Fruit fly (Drosophila melanogaster): ENCODE data around the gene CG10973.

CG10973 gene

DNA sequence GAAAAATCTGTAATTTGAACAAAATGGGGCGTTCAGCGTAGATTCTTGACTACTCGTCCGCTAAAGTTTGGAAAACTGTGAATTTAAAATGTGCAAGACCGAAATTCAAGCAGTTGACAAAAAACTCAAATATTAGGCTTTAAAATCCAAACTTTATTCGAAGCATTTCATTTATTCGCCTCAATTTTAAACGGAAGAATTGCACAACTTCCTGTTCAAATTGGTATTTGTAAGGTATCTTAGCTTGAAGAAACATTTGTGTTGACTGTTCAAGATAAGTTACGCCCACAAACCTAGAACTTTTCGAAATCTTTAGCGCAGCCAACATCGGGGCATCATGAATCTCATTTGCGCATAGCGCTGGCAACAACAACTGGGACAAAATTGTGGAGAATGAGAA is 24.0 kb upstream of the CG10973 start, which contains the start of gene CG32106:
Gene CG32106, minus strand, starts transcription at position 101 of the 400 bp plus-strand sequence.
- TF ChIP-seq Myc (optimal IDR thresholded peaks at IDR 0.05) (no peak), ey (GFP tag; optimal IDR thresholded peaks at IDR 0.05) (no peak), brk (GFP tag; optimal IDR thresholded peaks at IDR 0.05) (no peak), GATAd (GFP tag; optimal IDR thresholded peaks at IDR 0.05) (no peak), dsf (GFP tag; optimal IDR thresholded peaks at IDR 0.05; ENCODE audit: borderline replicate concordance) (no peak), CrebA (GFP tag; optimal IDR thresholded peaks at IDR 0.05; ENCODE audit: borderline replicate concordance) (no peak), CG9705 (GFP tag; optimal IDR thresholded peaks at IDR 0.05) (no peak), dl (GFP tag; optimal IDR thresholded peaks at IDR 0.05; ENCODE audit: insufficient read depth in 1 of 2, partially characterized antibody in 2 of 2) (no peak), Rel (GFP tag; optimal IDR thresholded peaks at IDR 0.05) (no peak), Rel (tag; optimal IDR thresholded peaks at IDR 0.05) (no peak), tai (GFP tag; optimal IDR thresholded peaks at IDR 0.05) (no peak), jim (GFP tag; optimal IDR thresholded peaks at IDR 0.05) (no peak), h (GFP tag; optimal IDR thresholded peaks at IDR 0.05) (no peak), pan (optimal IDR thresholded peaks at IDR 0.05) (no peak)

DNA sequence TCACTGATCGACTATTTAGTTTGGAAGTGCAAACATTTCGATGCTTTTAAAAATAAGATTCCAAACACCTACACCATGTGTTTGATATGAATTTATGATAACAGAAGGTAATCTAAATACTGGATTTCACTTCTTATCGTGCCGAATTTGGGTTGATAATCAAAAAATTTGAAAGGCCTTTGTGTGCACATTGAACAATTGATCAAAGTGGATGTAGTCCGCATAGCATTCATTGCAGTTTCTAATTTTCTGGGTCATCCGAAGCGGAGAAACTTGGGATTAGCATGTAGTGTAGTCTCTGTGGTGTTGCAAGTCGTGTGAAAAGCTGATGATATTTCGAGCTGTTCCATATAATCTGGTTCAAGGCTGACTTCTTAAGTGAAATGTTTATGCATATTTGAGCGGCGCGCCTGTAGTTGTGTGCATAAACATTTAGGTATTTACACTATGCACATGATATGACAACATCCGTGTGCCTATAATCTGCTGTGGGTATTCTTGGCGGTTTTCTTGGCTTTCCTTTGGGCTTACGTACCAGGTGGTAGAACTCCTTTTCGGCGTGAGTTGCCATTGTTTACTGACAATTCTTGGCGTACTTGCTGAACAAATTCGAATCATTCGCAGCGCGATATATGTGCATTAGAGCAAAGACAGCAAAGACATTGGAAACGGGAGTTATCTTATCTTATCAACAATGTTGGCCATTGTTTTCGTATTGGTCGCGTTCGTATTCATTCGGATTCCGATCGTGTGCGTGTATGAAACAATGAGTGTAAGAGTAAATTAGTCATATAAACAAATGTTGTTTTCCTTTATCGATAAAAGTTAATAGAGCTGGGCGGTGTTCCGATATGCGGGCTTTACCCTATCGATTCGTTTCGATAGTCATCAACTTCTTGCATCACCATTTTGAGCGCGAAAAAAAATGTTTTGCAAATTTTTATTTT is 18.4 kb upstream of the CG10973 start, which contains the start of gene Hip1:
Gene Hip1, minus strand, starts transcription at position 834 of the 947 bp plus-strand sequence.
- TF ChIP-seq psq (GFP tag; optimal IDR thresholded peaks at IDR 0.05) = no peak
- no peak for TF ChIP-seq usp (GFP tag; optimal IDR thresholded peaks at IDR 0.05)
- no peak for TF ChIP-seq dsf (GFP tag; optimal IDR thresholded peaks at IDR 0.05; ENCODE audit: borderline replicate concordance)
- peak; percentile 80 for TF ChIP-seq Hr83 (GFP tag; optimal IDR thresholded peaks at IDR 0.05; ENCODE audit: poor library complexity, severe bottlenecking)
- TF ChIP-seq GATAd (GFP tag; optimal IDR thresholded peaks at IDR 0.05) = no peak
- no peak for TF ChIP-seq foxo (GFP tag; optimal IDR thresholded peaks at IDR 0.05)
- no peak for TF ChIP-seq fru (GFP tag; optimal IDR thresholded peaks at IDR 0.05)
- no peak for TF ChIP-seq Abd-B (GFP tag; optimal IDR thresholded peaks at IDR 0.05)
- no peak for TF ChIP-seq CG32264 (GFP tag; optimal IDR thresholded peaks at IDR 0.05)
- no peak for TF ChIP-seq HLH106 (tag; optimal IDR thresholded peaks at IDR 0.05)
- TF ChIP-seq tai (GFP tag; optimal IDR thresholded peaks at IDR 0.05) = peak; percentile 55
- TF ChIP-seq Jra (GFP tag; optimal IDR thresholded peaks at IDR 0.05) = peak; percentile 42

DNA sequence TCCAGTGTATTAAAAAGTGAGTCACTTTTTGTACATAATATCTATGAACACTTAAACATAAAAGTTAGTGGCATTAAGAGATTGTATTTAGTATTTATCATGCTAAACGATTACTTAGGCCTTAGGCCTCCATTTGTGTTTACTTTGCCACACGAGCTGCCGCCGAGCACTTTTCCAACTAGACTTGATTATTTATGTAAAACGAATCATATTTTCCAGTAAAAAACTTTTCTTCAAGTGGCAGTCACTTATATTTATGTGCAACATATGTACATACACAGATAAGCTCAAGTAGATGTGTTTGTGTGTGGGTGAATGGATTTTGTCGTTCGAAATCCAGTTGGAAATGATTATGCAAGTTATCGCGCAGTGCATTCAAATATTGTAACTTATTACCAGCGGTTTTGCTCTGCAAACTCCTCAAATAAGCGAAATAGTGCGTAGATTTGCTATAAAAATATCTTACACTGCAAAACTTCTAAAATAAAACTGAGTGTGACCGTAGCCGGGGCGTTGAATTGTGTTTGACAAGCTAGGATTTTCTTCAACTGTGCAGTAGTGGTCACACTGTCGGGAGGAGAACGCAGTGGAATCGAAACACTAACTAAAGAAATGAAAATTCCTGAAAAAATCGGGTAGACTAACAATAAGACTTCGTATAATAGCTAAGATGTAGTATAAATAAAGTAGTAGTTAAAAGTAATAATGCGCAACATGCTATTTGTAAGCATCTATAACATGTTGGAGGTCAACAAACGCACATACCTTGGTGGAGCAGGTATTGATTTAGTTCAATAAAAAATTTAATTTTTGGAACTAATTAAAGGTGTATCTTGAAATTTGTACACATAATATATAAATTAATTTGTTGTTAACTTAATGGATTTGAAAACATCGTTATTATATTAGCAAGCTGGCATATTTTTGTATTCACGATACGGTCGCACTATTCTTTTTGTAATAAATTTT is 4.7 kb downstream of the CG10973 start, which contains the start of the genes Klc and CG10984:
Gene Klc, minus strand, starts transcription at position 490 of the 969 bp plus-strand sequence.
Gene CG10984, plus strand, starts transcription at position 553 of the 969 bp plus-strand sequence.
- TF ChIP-seq Hnf4 (GFP tag; optimal IDR thresholded peaks at IDR 0.05) = peak; percentile 61
- TF ChIP-seq brk (GFP tag; optimal IDR thresholded peaks at IDR 0.05) = peak; percentile 12
- TF ChIP-seq psq (GFP tag; optimal IDR thresholded peaks at IDR 0.05) = peak; percentile 55
- TF ChIP-seq Mio (GFP tag; optimal IDR thresholded peaks at IDR 0.05) = no peak
- no peak for TF ChIP-seq Sp1 (GFP tag; optimal IDR thresholded peaks at IDR 0.05)
- TF ChIP-seq Dif (GFP tag; optimal IDR thresholded peaks at IDR 0.05; ENCODE audit: partially characterized antibody) = no peak
- TF ChIP-seq Dfd (GFP tag; optimal IDR thresholded peaks at IDR 0.05) = no peak
- TF ChIP-seq dsf (GFP tag; optimal IDR thresholded peaks at IDR 0.05; ENCODE audit: borderline replicate concordance) = no peak
- no peak for TF ChIP-seq Hr83 (GFP tag; optimal IDR thresholded peaks at IDR 0.05; ENCODE audit: poor library complexity, severe bottlenecking)
- no peak for TF ChIP-seq HLH106 (tag; optimal IDR thresholded peaks at IDR 0.05)
- TF ChIP-seq CG32264 (GFP tag; optimal IDR thresholded peaks at IDR 0.05) = peak; percentile 17
- TF ChIP-seq usp (GFP tag; optimal IDR thresholded peaks at IDR 0.05) = no peak
- no peak for TF ChIP-seq CrebA (GFP tag; optimal IDR thresholded peaks at IDR 0.05; ENCODE audit: borderline replicate concordance)
- no peak for TF ChIP-seq foxo (GFP tag; optimal IDR thresholded peaks at IDR 0.05)
- peak; percentile 5 for TF ChIP-seq tai (GFP tag; optimal IDR thresholded peaks at IDR 0.05)
- peak; percentile 79 for TF ChIP-seq rgr (GFP tag; optimal IDR thresholded peaks at IDR 0.05)
- no peak for TF ChIP-seq Abd-B (GFP tag; optimal IDR thresholded peaks at IDR 0.05)
- TF ChIP-seq ey (GFP tag; optimal IDR thresholded peaks at IDR 0.05) = peak; percentile 82
- no peak for TF ChIP-seq CG9705 (GFP tag; optimal IDR thresholded peaks at IDR 0.05)
- TF ChIP-seq GATAd (GFP tag; optimal IDR thresholded peaks at IDR 0.05) = no peak
- TF ChIP-seq Vsx2 (GFP tag; optimal IDR thresholded peaks at IDR 0.05; ENCODE audit: partially characterized antibody) = no peak
- peak; percentile 40 for TF ChIP-seq Jra (GFP tag; optimal IDR thresholded peaks at IDR 0.05)
- peak; percentile 17 for TF ChIP-seq sv (GFP tag; optimal IDR thresholded peaks at IDR 0.05)
- no peak for TF ChIP-seq Rel (GFP tag; optimal IDR thresholded peaks at IDR 0.05)
- TF ChIP-seq Rel (tag; optimal IDR thresholded peaks at IDR 0.05) = no peak
- no peak for TF ChIP-seq pan (optimal IDR thresholded peaks at IDR 0.05)
- TF ChIP-seq h (GFP tag; optimal IDR thresholded peaks at IDR 0.05) = no peak
- TF ChIP-seq dmrt93B (GFP tag; optimal IDR thresholded peaks at IDR 0.05) = no peak
- TF ChIP-seq OdsH (GFP tag; optimal IDR thresholded peaks at IDR 0.05) = peak; percentile 69
- TF ChIP-seq N (GFP tag; optimal IDR thresholded peaks at IDR 0.05) = no peak
- no peak for TF ChIP-seq lola (GFP tag; optimal IDR thresholded peaks at IDR 0.05)
- no peak for TF ChIP-seq Hr78 (GFP tag; optimal IDR thresholded peaks at IDR 0.05)
- TF ChIP-seq woc (GFP tag; optimal IDR thresholded peaks at IDR 0.05) = peak; percentile 42
- no peak for TF ChIP-seq br (GFP tag; optimal IDR thresholded peaks at IDR 0.05)
- TF ChIP-seq fru (GFP tag; optimal IDR thresholded peaks at IDR 0.05) = no peak
- no peak for TF ChIP-seq jim (GFP tag; optimal IDR thresholded peaks at IDR 0.05)

Measured in whole organism, wandering third instar larva.